Fruit fly (Drosophila melanogaster): Measurements from ENCODE around the gene CG13771.

CG13771 gene

dm6 chr2L:6649085-6649754 lies 14.2 kb downstream of the CG13771 start, which contains the start of the genes CG31635 and Tango1 (continued):
- TF ChIP-seq CG4360 (GFP tag; IDR thresholded peaks at IDR 0.05) (no peak), CG7357 (GFP tag; IDR thresholded peaks at IDR 0.05) (peak; percentile 94), CG16813 (GFP tag; IDR thresholded peaks at IDR 0.05; ENCODE audit: partially characterized antibody) (no peak), Fer2 (tag; optimal IDR thresholded peaks at IDR 0.05) (no peak), crc (GFP tag; optimal IDR thresholded peaks at IDR 0.05) (peak; percentile 10), CG6854 (GFP tag; optimal IDR thresholded peaks at IDR 0.05) (no peak), Atf3 (GFP tag; optimal IDR thresholded peaks at IDR 0.05) (no peak), ci (GFP tag; IDR thresholded peaks at IDR 0.05) (no peak), CG2889 (GFP tag; IDR thresholded peaks at IDR 0.05) (no peak), CG17186 (GFP tag; optimal IDR thresholded peaks at IDR 0.05) (peak; percentile 92), bsh (GFP tag; optimal IDR thresholded peaks at IDR 0.05) (no peak), CG17328 (GFP tag; IDR thresholded peaks at IDR 0.05) (no peak), fd96Cb (tag; optimal IDR thresholded peaks at IDR 0.05) (no peak), CG15479 (GFP tag; optimal IDR thresholded peaks at IDR 0.05) (peak; percentile 31), zen (tag; optimal IDR thresholded peaks at IDR 0.05) (peak; percentile 3), chif (GFP tag; optimal IDR thresholded peaks at IDR 0.05) (peak in 1 of 2 experiments; percentile 12), dmrt11E (tag; optimal IDR thresholded peaks at IDR 0.05) (peak; percentile 10), CG2875 (GFP tag; optimal IDR thresholded peaks at IDR 0.05) (no peak), Mes4 (GFP tag; optimal IDR thresholded peaks at IDR 0.05) (no peak), exex (tag; optimal IDR thresholded peaks at IDR 0.05) (no peak), CG15601 (tag; optimal IDR thresholded peaks at IDR 0.05) (peak; percentile 18), toy (GFP tag; IDR thresholded peaks at IDR 0.05) (no peak), lbe (GFP tag; optimal IDR thresholded peaks at IDR 0.05) (no peak), Nf-YA (GFP tag; IDR thresholded peaks at IDR 0.05) (no peak), btn (GFP tag; optimal IDR thresholded peaks at IDR 0.05) (no peak), disco-r (GFP tag; optimal IDR thresholded peaks at IDR 0.05) (no peak), ab (GFP tag; optimal IDR thresholded peaks at IDR 0.05) (no peak), CG1024 (GFP tag; IDR thresholded peaks at IDR 0.05) (no peak), Rx (GFP tag; IDR thresholded peaks at IDR 0.05) (no peak), lilli (GFP tag; optimal IDR thresholded peaks at IDR 0.05) (peak; percentile 14), Ravus (GFP tag; IDR thresholded peaks at IDR 0.05) (no peak), CG12104 (GFP tag; optimal IDR thresholded peaks at IDR 0.05) (no peak), Deaf1 (tag; optimal IDR thresholded peaks at IDR 0.05) (peak; percentile 72), slbo (GFP tag; IDR thresholded peaks at IDR 0.05) (no peak), mld (GFP tag; IDR thresholded peaks at IDR 0.05; ENCODE audit: partially characterized antibody) (no peak), wdn (GFP tag; IDR thresholded peaks at IDR 0.05) (no peak), fd3F (GFP tag; optimal IDR thresholded peaks at IDR 0.05) (no peak), Dad (GFP tag; optimal IDR thresholded peaks at IDR 0.05) (no peak), CG1603 (tag; optimal IDR thresholded peaks at IDR 0.05) (no peak), CG1792 (GFP tag; optimal IDR thresholded peaks at IDR 0.05) (no peak), Elba2 (GFP tag; optimal IDR thresholded peaks at IDR 0.05) (peak; percentile 65), CG6175 (GFP tag; IDR thresholded peaks at IDR 0.05) (no peak), CG7839 (tag; optimal IDR thresholded peaks at IDR 0.05) (no peak), ase (GFP tag; IDR thresholded peaks at IDR 0.05) (no peak), CG10543 (GFP tag; optimal IDR thresholded peaks at IDR 0.05) (peak; percentile 31), emc (GFP tag; optimal IDR thresholded peaks at IDR 0.05) (no peak), croc (GFP tag; conservative IDR thresholded peaks at IDR 0.05) (no peak), tgo (GFP tag; IDR thresholded peaks at IDR 0.05) (0 out of 3 replicates have a peak, but pooled peaks have one; percentile 15), CG6254 (GFP tag; optimal IDR thresholded peaks at IDR 0.05) (no peak), ATbp (GFP tag; optimal IDR thresholded peaks at IDR 0.05) (no peak), CG18764 (GFP tag; optimal IDR thresholded peaks at IDR 0.05) (no peak)
